Worm (Caenorhabditis elegans) whole organism, L1 larva: ENCODE measurements around the gene hst-3.2.

Experiments
- aly-2 ChIP-seq: fragments of 150-350 bp; optimal IDR thresholded peaks from 2 replicates; lab custom pipeline; 2014; ENCODE audit warnings: missing biosample characterization, missing genetic modification characterization
- blmp-1 ChIP-seq: fragments of 150-350 bp; optimal IDR thresholded peaks from 2 replicates; lab custom pipeline; 2014; ENCODE audit warnings: missing biosample characterization, missing genetic modification characterization
- fkh-10 ChIP-seq: sonication (generic microtip); optimal IDR thresholded peaks from 2 replicates; lab custom pipeline; 2017; ENCODE audit warnings: missing biosample characterization, missing genetic modification reagents, missing genetic modification characterization
- grh-1 ChIP-seq: fragments of 200-800 bp; sonication (Bioruptor generic); IDR thresholded peaks from 2 replicates; pipeline ENCODE4 v1.3.6; 2022; ENCODE audit warnings: missing genetic modification reagents, missing genetic modification characterization, missing compliant biosample characterization
- lin-15B ChIP-seq: fragments of 150-350 bp; sonication (generic microtip); optimal IDR thresholded peaks from 3 replicates; lab custom pipeline; 2014; ENCODE audit warnings: missing biosample characterization, missing genetic modification characterization
- nhr-20 ChIP-seq: sonication (generic microtip); optimal IDR thresholded peaks from 2 replicates; lab custom pipeline; 2016; ENCODE audit warnings: mild to moderate bottlenecking, missing genetic modification characterization, missing compliant biosample characterization
- skn-1 ChIP-seq: fragments of 150-350 bp; optimal IDR thresholded peaks from 2 replicates; lab custom pipeline; 2014; ENCODE audit warnings: missing biosample characterization, missing genetic modification characterization
- sox-4 ChIP-seq: sonication (generic microtip); optimal IDR thresholded peaks from 2 replicates; lab custom pipeline; 2016; ENCODE audit warnings: missing genetic modification characterization, missing compliant biosample characterization
- zag-1 ChIP-seq: fragments of 150-350 bp; optimal IDR thresholded peaks from 2 replicates; lab custom pipeline; 2014; ENCODE audit warnings: missing biosample characterization, missing genetic modification characterization
- zip-4 ChIP-seq: fragments of 200-800 bp; sonication (Bioruptor generic); optimal IDR thresholded peaks from 2 replicates; lab custom pipeline; 2018; ENCODE audit warnings: mild to moderate bottlenecking, missing genetic modification characterization, moderate library complexity, missing compliant biosample characterization

DNA sequence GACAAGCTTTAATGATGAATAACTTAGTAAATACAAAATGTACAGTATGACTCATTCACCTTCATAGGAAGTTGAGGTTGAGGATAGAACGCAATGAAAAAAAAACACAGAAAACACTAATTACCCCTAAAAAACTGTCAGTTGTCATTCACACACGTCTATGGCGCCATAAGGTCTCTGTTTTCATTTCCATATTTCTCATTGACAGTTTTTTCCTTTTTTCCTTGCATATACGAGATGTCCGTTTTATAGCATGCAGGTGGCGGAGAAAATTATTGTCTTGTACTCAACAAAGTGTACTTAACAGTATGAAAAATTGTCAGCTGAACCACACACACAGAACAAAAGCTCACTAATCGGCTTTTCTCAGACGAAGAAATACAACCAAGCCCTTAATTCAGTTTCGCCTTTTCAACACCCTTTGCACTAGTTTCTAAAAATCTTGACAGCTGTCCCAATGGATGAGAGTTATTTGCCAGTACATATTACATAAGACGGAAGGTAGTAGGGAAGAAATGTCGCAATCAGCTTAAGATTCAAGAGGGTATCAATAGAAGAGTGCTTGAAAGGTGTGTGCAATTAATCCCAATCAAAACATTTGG lies 1.1 kb downstream of the hst-3.2 start:
- TF ChIP-seq aly-2 (tag; lab: Kevin White, UChicago): no peak
- TF ChIP-seq grh-1 (GFP tag; lab: Robert Waterston, UW): no peak
- TF ChIP-seq zag-1 (tag; lab: Kevin White, UChicago): no peak
- no peak for TF ChIP-seq lin-15B (tag; lab: Kevin White, UChicago)
- no peak for TF ChIP-seq skn-1
- no peak for TF ChIP-seq nhr-20 (tag; lab: Kevin White, UChicago)
- TF ChIP-seq fkh-10 (GFP tag; lab: Kevin White, UChicago): no peak
- TF ChIP-seq zip-4: no peak
- TF ChIP-seq sox-4 (tag; lab: Kevin White, UChicago): no peak
- no peak for TF ChIP-seq blmp-1 (tag; lab: Kevin White, UChicago)
